Fruit fly (Drosophila melanogaster) whole organism, embryonic: ENCODE measurements around the gene Vps53.

ENCODE experiments used
- Blimp-1 ChIP-seq: fragments of 200-800 bp; sonication (Bioruptor generic); optimal IDR thresholded peaks from 3 replicates; lab custom pipeline; 2018; ENCODE audit warnings: missing biosample characterization, missing genetic modification characterization, mild to moderate bottlenecking, moderate library complexity, missing genetic modification reagents
- Bteb2 ChIP-seq: fragments of 200-800 bp; sonication (Bioruptor generic); optimal IDR thresholded peaks from 2 replicates; lab custom pipeline; 2016; ENCODE audit warnings: missing biosample characterization, missing genetic modification characterization
- CG10565 ChIP-seq: fragments of 200-800 bp; sonication (Bioruptor generic); optimal IDR thresholded peaks from 3 replicates; lab custom pipeline; 2016; ENCODE audit warnings: missing biosample characterization, mild to moderate bottlenecking, missing genetic modification characterization
- CG11247 ChIP-seq: fragments of 200-800 bp; sonication (Bioruptor generic); IDR thresholded peaks from 2 replicates; pipeline ENCODE4 v1.3.6; 2022; ENCODE audit warnings: missing biosample characterization, missing genetic modification characterization
- CG11398 ChIP-seq: fragments of 200-800 bp; sonication (Bioruptor generic); optimal IDR thresholded peaks from 2 replicates; lab custom pipeline; 2016; ENCODE audit warnings: missing biosample characterization, missing genetic modification characterization
- CG11504 ChIP-seq: fragments of 200-800 bp; sonication (Bioruptor generic); optimal IDR thresholded peaks from 3 replicates; lab custom pipeline; 2019; ENCODE audit warnings: missing biosample characterization, mild to moderate bottlenecking, missing genetic modification characterization, moderate library complexity
- CG11695 ChIP-seq: fragments of 200-800 bp; sonication (Bioruptor generic); IDR thresholded peaks from 3 replicates; pipeline ENCODE4 v1.3.6; 2022; ENCODE audit warnings: missing biosample characterization, missing genetic modification characterization
- CG12071 ChIP-seq: fragments of 200-800 bp; sonication (Bioruptor generic); optimal IDR thresholded peaks from 3 replicates; lab custom pipeline; 2018; ENCODE audit warnings: missing biosample characterization, mild to moderate bottlenecking, missing genetic modification characterization
- CG12104 ChIP-seq: fragments of 200-800 bp; sonication (Bioruptor generic); optimal IDR thresholded peaks from 3 replicates; lab custom pipeline; 2016; ENCODE audit warnings: missing biosample characterization, missing genetic modification characterization
- CG18011 ChIP-seq: fragments of 200-800 bp; sonication (Bioruptor generic); optimal IDR thresholded peaks from 2 replicates; lab custom pipeline; 2017; ENCODE audit warnings: missing biosample characterization, missing genetic modification characterization, mild to moderate bottlenecking, moderate library complexity, missing genotype
- CG1832 ChIP-seq: fragments of 200-800 bp; sonication (Bioruptor generic); optimal IDR thresholded peaks from 2 replicates; lab custom pipeline; 2017; ENCODE audit warnings: missing biosample characterization, mild to moderate bottlenecking, missing genetic modification characterization, inconsistent platforms
- CG2889 ChIP-seq: fragments of 200-800 bp; sonication (Bioruptor generic); IDR thresholded peaks from 3 replicates; pipeline ENCODE4 v1.3.6; 2022; ENCODE audit warnings: missing biosample characterization, missing genetic modification characterization
- CG8478 ChIP-seq: fragments of >200 bp; optimal IDR thresholded peaks from 2 replicates; lab custom pipeline; 2018
- CTCF ChIP-seq: fragments of 200-800 bp; sonication (Bioruptor generic); optimal IDR thresholded peaks from 2 replicates; lab custom pipeline; 2017; ENCODE audit warnings: missing biosample characterization, mild to moderate bottlenecking, missing genetic modification characterization, moderate library complexity
- Dip2 ChIP-seq: fragments of 200-800 bp; sonication (Bioruptor generic); IDR thresholded peaks from 2 replicates; pipeline ENCODE4 v1.3.6; 2022; ENCODE audit warnings: missing biosample characterization, missing genetic modification characterization
- Dll ChIP-seq: fragments of 200-800 bp; sonication (Bioruptor generic); IDR thresholded peaks from 4 replicates; pipeline ENCODE4 v1.3.6; 2022; ENCODE audit warnings: missing biosample characterization, missing genetic modification characterization; ENCODE audit not compliant: partially characterized antibody
- E2f2 ChIP-seq: fragments of 200-800 bp; sonication (Bioruptor generic); IDR thresholded peaks from 2 replicates; pipeline ENCODE4 v1.3.6; 2022; ENCODE audit warnings: missing biosample characterization, missing genetic modification characterization
- Fer2 ChIP-seq: fragments of 200-800 bp; sonication (Bioruptor generic); optimal IDR thresholded peaks from 2 replicates; lab custom pipeline; 2018; ENCODE audit warnings: missing biosample characterization, mild to moderate bottlenecking, missing genetic modification characterization, moderate library complexity
- Hmx ChIP-seq: fragments of 200-800 bp; sonication (Bioruptor generic); optimal IDR thresholded peaks from 2 replicates; lab custom pipeline; 2016; ENCODE audit warnings: missing biosample characterization, missing genetic modification characterization
- Hr3 ChIP-seq: fragments of 200-800 bp; sonication (Bioruptor generic); optimal IDR thresholded peaks from 3 replicates; lab custom pipeline; 2016; ENCODE audit warnings: missing biosample characterization, missing genetic modification characterization
- Kr ChIP-seq: fragments of 200-800 bp; sonication (Bioruptor generic); optimal IDR thresholded peaks from 2 replicates; lab custom pipeline; 2017; ENCODE audit warnings: missing biosample characterization, mild to moderate bottlenecking, missing genetic modification characterization
- Lpt ChIP-seq: fragments of >200 bp; optimal IDR thresholded peaks from 2 replicates; lab custom pipeline; 2018; ENCODE audit warnings: missing biosample characterization, missing genetic modification characterization
- MBD-R2 ChIP-seq: fragments of 200-800 bp; sonication (Bioruptor generic); IDR thresholded peaks from 2 replicates; pipeline ENCODE4 v1.3.6; 2022; ENCODE audit warnings: missing biosample characterization, missing genetic modification characterization
- Med ChIP-seq: fragments of 200-800 bp; sonication (Bioruptor generic); peaks from one replicate; lab custom pipeline; 2016; ENCODE audit warnings: missing biosample characterization, missing genetic modification characterization, mild to moderate bottlenecking, inconsistent platforms, moderate library complexity
- Mes4 ChIP-seq: fragments of 200-800 bp; sonication (Bioruptor generic); optimal IDR thresholded peaks from 2 replicates; lab custom pipeline; 2016; ENCODE audit warnings: missing biosample characterization, missing genetic modification characterization
- Opbp ChIP-seq: fragments of 200-800 bp; sonication (Bioruptor generic); IDR thresholded peaks from 3 replicates; pipeline ENCODE4 v1.3.6; 2022; ENCODE audit warnings: missing biosample characterization, missing genetic modification characterization; ENCODE audit not compliant: partially characterized antibody
- PHDP ChIP-seq: fragments of 200-800 bp; sonication (Bioruptor generic); optimal IDR thresholded peaks from 3 replicates; lab custom pipeline; 2018; ENCODE audit warnings: missing biosample characterization, mild to moderate bottlenecking, missing genetic modification characterization, moderate library complexity
- Scr ChIP-seq: fragments of 200-800 bp; sonication (Bioruptor generic); IDR thresholded peaks from 2 replicates; pipeline ENCODE4 v1.3.6; 2022; ENCODE audit warnings: missing biosample characterization, missing genetic modification characterization; ENCODE audit not compliant: partially characterized antibody
- Sin3A ChIP-seq: fragments of >200 bp; optimal IDR thresholded peaks from 2 replicates; lab custom pipeline; 2018
- Tbp ChIP-seq: fragments of >200 bp; optimal IDR thresholded peaks from 2 replicates; lab custom pipeline; 2018; ENCODE audit warnings: missing biosample characterization, missing genetic modification characterization
- Trl ChIP-seq, 3 experiments: fragments of >200 bp in 2 of 3; fragments of 200-800 bp in 1 of 3; sonication (Bioruptor generic) in 1 of 3; optimal IDR thresholded peaks; 2 replicates in 1 of 3; 3 replicates in 2 of 3; lab custom pipeline; 2016 to 2017; ENCODE audit warnings: missing biosample characterization in 1 of 3, missing genetic modification characterization in 1 of 3
- abd-A ChIP-seq: fragments of 200-800 bp; sonication (Bioruptor generic); optimal IDR thresholded peaks from 3 replicates; lab custom pipeline; 2019; ENCODE audit warnings: missing biosample characterization, mild to moderate bottlenecking, missing genetic modification characterization, moderate library complexity
- ap ChIP-seq: fragments of 200-800 bp; sonication (Bioruptor generic); IDR thresholded peaks from 2 replicates; pipeline ENCODE4 v1.3.6; 2022; ENCODE audit warnings: missing biosample characterization, missing genetic modification characterization
- bcd ChIP-seq: fragments of 200-800 bp; sonication (Bioruptor generic); optimal IDR thresholded peaks from 2 replicates; lab custom pipeline; 2017; ENCODE audit warnings: missing biosample characterization, mild to moderate bottlenecking, missing genetic modification characterization
- corto ChIP-seq: fragments of 200-800 bp; sonication (Bioruptor generic); optimal IDR thresholded peaks from 2 replicates; lab custom pipeline; 2016; ENCODE audit warnings: missing biosample characterization, mild to moderate bottlenecking, missing genetic modification characterization, moderate library complexity
- crp ChIP-seq, 2 experiments: fragments of 200-800 bp; sonication (Bioruptor generic); optimal IDR thresholded peaks; 2 replicates in 1 of 2; 3 replicates in 1 of 2; lab custom pipeline; 2017; ENCODE audit warnings: missing biosample characterization in 2 of 2, missing genetic modification characterization in 2 of 2, mild to moderate bottlenecking in 1 of 2, moderate library complexity in 1 of 2
- ems ChIP-seq: fragments of 200-800 bp; sonication (Bioruptor generic); optimal IDR thresholded peaks from 3 replicates; lab custom pipeline; 2016; ENCODE audit warnings: missing biosample characterization, missing genetic modification characterization
- exex ChIP-seq: fragments of 200-800 bp; sonication (Bioruptor generic); optimal IDR thresholded peaks from 4 replicates; lab custom pipeline; 2018; ENCODE audit warnings: missing biosample characterization, mild to moderate bottlenecking, missing genetic modification characterization, moderate library complexity
- grn ChIP-seq: fragments of 200-800 bp; sonication (Bioruptor generic); optimal IDR thresholded peaks from 3 replicates; lab custom pipeline; 2017; ENCODE audit warnings: missing biosample characterization, missing genetic modification characterization
- gsb-n ChIP-seq: fragments of 200-800 bp; sonication (Bioruptor generic); optimal IDR thresholded peaks from 3 replicates; lab custom pipeline; 2018; ENCODE audit warnings: missing biosample characterization, mild to moderate bottlenecking, missing genetic modification characterization
- kah ChIP-seq: fragments of 200-800 bp; sonication (Bioruptor generic); optimal IDR thresholded peaks from 2 replicates; lab custom pipeline; 2018; ENCODE audit warnings: missing biosample characterization, mild to moderate bottlenecking, missing genetic modification characterization
- lmd ChIP-seq: fragments of 200-800 bp; sonication (Bioruptor generic); IDR thresholded peaks from 2 replicates; pipeline ENCODE4 v1.3.6; 2022; ENCODE audit warnings: missing biosample characterization, missing genetic modification characterization
- lov ChIP-seq, 2 experiments: fragments of 200-800 bp in 1 of 2; fragments of >200 bp in 1 of 2; sonication (Bioruptor generic) in 1 of 2; IDR thresholded peaks in 1 of 2; optimal IDR thresholded peaks in 1 of 2; 2 replicates in 1 of 2; 3 replicates in 1 of 2; pipeline versions ENCODE4 v1.3.6 to Lab custom; 2017 to 2022; ENCODE audit warnings: missing biosample characterization in 1 of 2, missing genetic modification characterization in 1 of 2
- mam ChIP-seq: fragments of 200-800 bp; sonication (Bioruptor generic); optimal IDR thresholded peaks from 3 replicates; lab custom pipeline; 2016; ENCODE audit warnings: missing biosample characterization, missing genetic modification characterization
- mirr ChIP-seq: fragments of 200-800 bp; sonication (Bioruptor generic); optimal IDR thresholded peaks from 3 replicates; lab custom pipeline; 2018; ENCODE audit warnings: missing biosample characterization, mild to moderate bottlenecking, missing genetic modification characterization
- sd ChIP-seq: fragments of 200-800 bp; sonication (Bioruptor generic); optimal IDR thresholded peaks from 3 replicates; lab custom pipeline; 2018; ENCODE audit warnings: missing biosample characterization, mild to moderate bottlenecking, missing genetic modification characterization, moderate library complexity
- slou ChIP-seq: fragments of 200-800 bp; sonication (Bioruptor generic); optimal IDR thresholded peaks from 3 replicates; lab custom pipeline; 2016; ENCODE audit warnings: missing biosample characterization, missing genetic modification characterization
- sug ChIP-seq: fragments of 200-800 bp; optimal IDR thresholded peaks from 2 replicates; lab custom pipeline; 2019; ENCODE audit warnings: missing biosample characterization, mild to moderate bottlenecking, missing genetic modification characterization, moderate library complexity
- wek ChIP-seq: fragments of 200-800 bp; sonication (Bioruptor generic); optimal IDR thresholded peaks from 3 replicates; lab custom pipeline; 2018; ENCODE audit warnings: missing biosample characterization, mild to moderate bottlenecking, missing genetic modification characterization, moderate library complexity

Gene Vps53

dm6 chr2L:4339780-4340694 lies 45.8 kb downstream of the Vps53 start (continued):
- TF ChIP-seq lov (optimal IDR thresholded peaks at IDR 0.05; lab: Kevin White, UChicago): no peak
- TF ChIP-seq lov (GFP tag; IDR thresholded peaks at IDR 0.05; lab: Robert Waterston, UW): no peak
- TF ChIP-seq Mes4 (GFP tag; lab: Kevin White, UChicago): no peak
- no peak for TF ChIP-seq kah (GFP tag; lab: Kevin White, UChicago)
- no peak for TF ChIP-seq CG2889 (GFP tag; lab: Robert Waterston, UW)
- TF ChIP-seq Med: peak; percentile 32
- peak in 1 of 2 experiments; percentile 5 for TF ChIP-seq crp (GFP tag; optimal IDR thresholded peaks at IDR 0.05; lab: Kevin White, UChicago)
- TF ChIP-seq CG11504 (tag; lab: Kevin White, UChicago): no peak
- peak; percentile 98 for TF ChIP-seq exex (tag; lab: Kevin White, UChicago)
- no peak for TF ChIP-seq CG11398
- TF ChIP-seq Tbp (GFP tag; lab: Kevin White, UChicago): no peak
- peak; percentile 73 for TF ChIP-seq sug (tag; lab: Kevin White, UChicago)
- no peak for TF ChIP-seq Hmx (GFP tag; lab: Kevin White, UChicago)
- TF ChIP-seq Dip2 (GFP tag; lab: Robert Waterston, UW): no peak
- no peak for TF ChIP-seq Bteb2 (GFP tag; lab: Kevin White, UChicago)
- no peak for TF ChIP-seq PHDP
- TF ChIP-seq slou (GFP tag; lab: Kevin White, UChicago): no peak
- no peak for TF ChIP-seq CTCF
- TF ChIP-seq abd-A (tag; lab: Kevin White, UChicago): no peak
- no peak for TF ChIP-seq Lpt (GFP tag; lab: Kevin White, UChicago)
- peak; percentile 15 for TF ChIP-seq grn (GFP tag; lab: Kevin White, UChicago)
- peak; percentile 4 for TF ChIP-seq gsb-n (tag; lab: Kevin White, UChicago)
- TF ChIP-seq ems: no peak
- TF ChIP-seq mirr (GFP tag; lab: Kevin White, UChicago): peak; percentile 85
- TF ChIP-seq MBD-R2 (GFP tag; lab: Robert Waterston, UW): no peak
- no peak for TF ChIP-seq Sin3A (lab: Kevin White, UChicago)
- no peak for TF ChIP-seq wek
- no peak for TF ChIP-seq Trl (optimal IDR thresholded peaks at IDR 0.05; lab: Kevin White, UChicago)
- TF ChIP-seq Trl (GFP tag; optimal IDR thresholded peaks at IDR 0.05; lab: Kevin White, UChicago): no peak
- TF ChIP-seq CG10565 (GFP tag; lab: Kevin White, UChicago): no peak
- TF ChIP-seq corto (GFP tag; lab: Kevin White, UChicago): no peak
- no peak for TF ChIP-seq Blimp-1 (GFP tag; lab: Kevin White, UChicago)
- no peak for TF ChIP-seq bcd
- TF ChIP-seq CG8478 (lab: Kevin White, UChicago): no peak
- TF ChIP-seq Dll (GFP tag; lab: Robert Waterston, UW): no peak; the same call in 3 of the 4 replicates
- TF ChIP-seq ap (GFP tag; lab: Robert Waterston, UW): no peak
- peak; percentile 58 for TF ChIP-seq sd
- TF ChIP-seq CG11247 (GFP tag; lab: Robert Waterston, UW): no peak
- TF ChIP-seq Fer2: no peak
- no peak for TF ChIP-seq CG1832 (GFP tag; lab: Kevin White, UChicago)
- TF ChIP-seq Opbp (GFP tag; lab: Robert Waterston, UW): no peak
- TF ChIP-seq Kr: no peak
- no peak for TF ChIP-seq CG11695 (GFP tag; lab: Robert Waterston, UW)
- TF ChIP-seq CG12071 (GFP tag; lab: Kevin White, UChicago): peak; percentile 1
- no peak for TF ChIP-seq CG12104 (GFP tag; lab: Kevin White, UChicago)
- no peak for TF ChIP-seq Hr3
- 0 out of 2 replicates have a peak, but pooled peaks have one; percentile 17 for TF ChIP-seq Scr (GFP tag; lab: Robert Waterston, UW)
- TF ChIP-seq CG18011 (GFP tag; lab: Kevin White, UChicago): no peak
- no peak for TF ChIP-seq E2f2 (GFP tag; lab: Robert Waterston, UW)
- TF ChIP-seq mam (GFP tag; lab: Kevin White, UChicago): no peak
- TF ChIP-seq lmd (GFP tag; lab: Robert Waterston, UW): no peak
